Worm (Caenorhabditis elegans) whole organism, L3 larva: Measurements from ENCODE around the gene col-13.

Source experiments
- ama-1 ChIP-seq: fragments of 150-350 bp; optimal IDR thresholded peaks from 2 replicates; lab custom pipeline; 2018
- mdl-1 ChIP-seq: fragments of 150-350 bp; optimal IDR thresholded peaks from 2 replicates; lab custom pipeline; 2014; ENCODE audit warnings: missing biosample characterization, missing genetic modification characterization
- nhr-11 ChIP-seq: fragments of 150-350 bp; optimal IDR thresholded peaks from 2 replicates; lab custom pipeline; 2014; ENCODE audit warnings: missing biosample characterization, missing genetic modification characterization
- nhr-25 ChIP-seq: sonication (generic microtip); optimal IDR thresholded peaks from 2 replicates; lab custom pipeline; 2017; ENCODE audit warnings: missing biosample characterization, missing genetic modification characterization
- unc-62 ChIP-seq: fragments of 150-350 bp; sonication (generic microtip); optimal IDR thresholded peaks from 4 replicates; lab custom pipeline; 2014; ENCODE audit warnings: missing biosample characterization, missing genetic modification reagents, missing genetic modification characterization

ce11 chrV:10395173-10395766, 26.4 kb downstream of the col-13 start, which contains the start of the genes col-151 and ugt-1:
- TF ChIP-seq ama-1 (lab: Kevin White, UChicago) (no peak), unc-62 (no peak), nhr-11 (tag; lab: Kevin White, UChicago) (no peak), nhr-25 (tag; lab: Kevin White, UChicago) (no peak), mdl-1 (no peak)
